Fruit fly (Drosophila melanogaster) whole organism, embryonic: ENCODE results near the gene alpha-Man-Ic.

ENCODE experiments used
- BEAF-32 ChIP-seq: fragments of 200-800 bp; sonication (Bioruptor generic); optimal IDR thresholded peaks from 3 replicates; lab custom pipeline; 2017; ENCODE audit warnings: missing biosample characterization, missing genetic modification characterization, mild to moderate bottlenecking, moderate library complexity, missing genetic modification reagents
- CG1024 ChIP-seq: fragments of 200-800 bp; sonication (Bioruptor generic); IDR thresholded peaks from 2 replicates; pipeline ENCODE4 v1.3.6; 2022; ENCODE audit warnings: missing biosample characterization, missing genetic modification characterization
- CG12219 ChIP-seq: fragments of 200-800 bp; sonication (Bioruptor generic); optimal IDR thresholded peaks from 3 replicates; lab custom pipeline; 2018; ENCODE audit warnings: missing biosample characterization, mild to moderate bottlenecking, missing genetic modification characterization
- CG12391 ChIP-seq: fragments of 200-800 bp; sonication (Bioruptor generic); optimal IDR thresholded peaks from 3 replicates; lab custom pipeline; 2018; ENCODE audit warnings: missing biosample characterization, mild to moderate bottlenecking, missing genetic modification characterization, moderate library complexity
- CG13424 ChIP-seq: fragments of 200-800 bp; sonication (Bioruptor generic); optimal IDR thresholded peaks from 2 replicates; lab custom pipeline; 2019; ENCODE audit warnings: missing biosample characterization, mild to moderate bottlenecking, missing genetic modification characterization, moderate library complexity
- CG15269 ChIP-seq: fragments of 200-800 bp; sonication (Bioruptor generic); optimal IDR thresholded peaks from 2 replicates; lab custom pipeline; 2018; ENCODE audit warnings: missing biosample characterization, mild to moderate bottlenecking, missing genetic modification characterization, moderate library complexity
- CG17359 ChIP-seq: fragments of 200-800 bp; sonication (Bioruptor generic); optimal IDR thresholded peaks from 3 replicates; lab custom pipeline; 2018; ENCODE audit warnings: missing biosample characterization, mild to moderate bottlenecking, missing genetic modification characterization, moderate library complexity
- CG2120 ChIP-seq: fragments of 200-800 bp; sonication (Bioruptor generic); optimal IDR thresholded peaks from 3 replicates; lab custom pipeline; 2016; ENCODE audit warnings: missing biosample characterization, missing genetic modification characterization
- CG30403 ChIP-seq: fragments of 200-800 bp; sonication (Bioruptor generic); optimal IDR thresholded peaks from 3 replicates; lab custom pipeline; 2016; ENCODE audit warnings: missing biosample characterization, missing genetic modification characterization
- CG32532 ChIP-seq: fragments of 200-800 bp; sonication (Bioruptor generic); IDR thresholded peaks from 2 replicates; pipeline ENCODE4 v1.3.6; 2022; ENCODE audit warnings: missing biosample characterization, missing genetic modification characterization
- CG3281 ChIP-seq: fragments of 200-800 bp; sonication (Bioruptor generic); optimal IDR thresholded peaks from 3 replicates; lab custom pipeline; 2017; ENCODE audit warnings: missing biosample characterization, mild to moderate bottlenecking, missing genetic modification characterization
- CG34422 ChIP-seq: fragments of 200-800 bp; sonication (Bioruptor generic); IDR thresholded peaks from 3 replicates; pipeline ENCODE4 v1.3.6; 2022; ENCODE audit warnings: missing biosample characterization, missing genetic modification characterization
- CG4404 ChIP-seq: fragments of 200-800 bp; sonication (Bioruptor generic); IDR thresholded peaks from 2 replicates; pipeline ENCODE4 v1.3.6; 2022; ENCODE audit warnings: missing biosample characterization, missing genetic modification characterization
- CG8089 ChIP-seq: fragments of 200-800 bp; sonication (Bioruptor generic); optimal IDR thresholded peaks from 3 replicates; lab custom pipeline; 2016; ENCODE audit warnings: missing biosample characterization, missing genetic modification characterization
- CG8359 ChIP-seq: fragments of 200-800 bp; sonication (Bioruptor generic); optimal IDR thresholded peaks from 2 replicates; lab custom pipeline; 2017; ENCODE audit warnings: missing biosample characterization, mild to moderate bottlenecking, missing genetic modification characterization, borderline replicate concordance
- CG9817 ChIP-seq: fragments of 200-800 bp; sonication (Bioruptor generic); optimal IDR thresholded peaks from 2 replicates; lab custom pipeline; 2018; ENCODE audit warnings: missing biosample characterization, mild to moderate bottlenecking, missing genetic modification characterization, moderate library complexity
- Dbx ChIP-seq: fragments of 200-800 bp; sonication (Bioruptor generic); IDR thresholded peaks from 3 replicates; pipeline ENCODE4 v1.3.6; 2022; ENCODE audit warnings: missing biosample characterization, missing genetic modification characterization
- Deaf1 ChIP-seq: fragments of 200-800 bp; optimal IDR thresholded peaks from 3 replicates; lab custom pipeline; 2019; ENCODE audit warnings: missing biosample characterization, mild to moderate bottlenecking, missing genetic modification characterization, moderate library complexity
- E2f1 ChIP-seq: fragments of 200-800 bp; sonication (Bioruptor generic); IDR thresholded peaks from 2 replicates; pipeline ENCODE4 v1.3.6; 2022; ENCODE audit warnings: missing biosample characterization, missing genetic modification characterization
- Fer3 ChIP-seq: fragments of 200-800 bp; sonication (Bioruptor generic); optimal IDR thresholded peaks from 2 replicates; lab custom pipeline; 2018; ENCODE audit warnings: missing biosample characterization, mild to moderate bottlenecking, missing genetic modification characterization, moderate library complexity
- Gug ChIP-seq: fragments of 200-800 bp; sonication (Bioruptor generic); IDR thresholded peaks from 4 replicates; pipeline ENCODE4 v1.3.6; 2022; ENCODE audit warnings: missing biosample characterization, missing genetic modification characterization
- H2.0 ChIP-seq: fragments of 200-800 bp; sonication (Bioruptor generic); IDR thresholded peaks from 2 replicates; pipeline ENCODE4 v1.3.6; 2022; ENCODE audit warnings: missing biosample characterization, missing genetic modification characterization
- HLH3B ChIP-seq: fragments of 200-800 bp; sonication (Bioruptor generic); IDR thresholded peaks from 2 replicates; pipeline ENCODE4 v1.3.6; 2022; ENCODE audit warnings: missing biosample characterization, missing genetic modification characterization
- Med ChIP-seq: fragments of 200-800 bp; sonication (Bioruptor generic); peaks from one replicate; lab custom pipeline; 2016; ENCODE audit warnings: missing biosample characterization, missing genetic modification characterization, mild to moderate bottlenecking, inconsistent platforms, moderate library complexity
- Oli ChIP-seq: fragments of 200-800 bp; sonication (Bioruptor generic); optimal IDR thresholded peaks from 2 replicates; lab custom pipeline; 2018; ENCODE audit warnings: missing biosample characterization, mild to moderate bottlenecking, missing genetic modification characterization, moderate library complexity
- PHDP ChIP-seq: fragments of 200-800 bp; sonication (Bioruptor generic); optimal IDR thresholded peaks from 3 replicates; lab custom pipeline; 2018; ENCODE audit warnings: missing biosample characterization, mild to moderate bottlenecking, missing genetic modification characterization, moderate library complexity
- Ptx1 ChIP-seq: fragments of 200-800 bp; sonication (Bioruptor generic); IDR thresholded peaks from 2 replicates; pipeline ENCODE4 v1.3.6; 2022; ENCODE audit warnings: missing biosample characterization, missing genetic modification characterization
- Rfx ChIP-seq: fragments of 200-800 bp; sonication (Bioruptor generic); IDR thresholded peaks from 2 replicates; pipeline ENCODE4 v1.3.6; 2022; ENCODE audit warnings: missing biosample characterization, missing genetic modification characterization
- Spps ChIP-seq: fragments of 200-800 bp; sonication (Bioruptor generic); optimal IDR thresholded peaks from 2 replicates; lab custom pipeline; 2018; ENCODE audit warnings: missing biosample characterization, mild to moderate bottlenecking, missing genetic modification characterization
- YL-1 ChIP-seq: fragments of 200-800 bp; sonication (Bioruptor generic); optimal IDR thresholded peaks from 3 replicates; lab custom pipeline; 2017; ENCODE audit warnings: missing biosample characterization, mild to moderate bottlenecking, missing genetic modification characterization
- al ChIP-seq: fragments of 200-800 bp; sonication (Bioruptor generic); IDR thresholded peaks from 2 replicates; pipeline ENCODE4 v1.3.6; 2022; ENCODE audit warnings: missing biosample characterization, missing genetic modification characterization
- ara ChIP-seq: fragments of 200-800 bp; sonication (Bioruptor generic); IDR thresholded peaks from 2 replicates; pipeline ENCODE4 v1.3.6; 2022; ENCODE audit warnings: missing biosample characterization, missing genetic modification characterization
- bowl ChIP-seq: fragments of 200-800 bp; sonication (Bioruptor generic); IDR thresholded peaks from 2 replicates; pipeline ENCODE4 v1.3.6; 2022; ENCODE audit warnings: missing biosample characterization, missing genetic modification characterization
- caup ChIP-seq: fragments of 200-800 bp; sonication (Bioruptor generic); optimal IDR thresholded peaks from 3 replicates; lab custom pipeline; 2017; ENCODE audit warnings: missing biosample characterization, mild to moderate bottlenecking, missing genetic modification characterization, moderate library complexity; ENCODE audit not compliant: severe bottlenecking
- danr ChIP-seq: fragments of 200-800 bp; sonication (Bioruptor generic); IDR thresholded peaks from 2 replicates; pipeline ENCODE4 v1.3.6; 2022; ENCODE audit warnings: missing biosample characterization, missing genetic modification characterization
- gce ChIP-seq: fragments of 200-800 bp; sonication (Bioruptor generic); IDR thresholded peaks from 3 replicates; pipeline ENCODE4 v1.3.6; 2022; ENCODE audit warnings: missing biosample characterization, missing genetic modification characterization
- lilli ChIP-seq: fragments of 200-800 bp; sonication (Bioruptor generic); optimal IDR thresholded peaks from 3 replicates; lab custom pipeline; 2016; ENCODE audit warnings: missing biosample characterization, missing genetic modification characterization
- lmd ChIP-seq: fragments of 200-800 bp; sonication (Bioruptor generic); IDR thresholded peaks from 2 replicates; pipeline ENCODE4 v1.3.6; 2022; ENCODE audit warnings: missing biosample characterization, missing genetic modification characterization
- mam ChIP-seq: fragments of 200-800 bp; sonication (Bioruptor generic); optimal IDR thresholded peaks from 3 replicates; lab custom pipeline; 2016; ENCODE audit warnings: missing biosample characterization, missing genetic modification characterization
- pan ChIP-seq, 4 experiments: fragments of >200 bp in 3 of 4; fragments of 200-800 bp in 1 of 4; sonication (Bioruptor generic) in 1 of 4; optimal IDR thresholded peaks in 3 of 4; IDR thresholded peaks in 1 of 4; 2 replicates each; pipeline versions ENCODE4 v1.3.6 to Lab custom; 2017 to 2022; ENCODE audit warnings: missing biosample characterization in 2 of 4, missing genetic modification characterization in 2 of 4, mixed read lengths in 1 of 4
- sim ChIP-seq: fragments of 200-800 bp; sonication (Bioruptor generic); IDR thresholded peaks from 2 replicates; pipeline ENCODE4 v1.3.6; 2022; ENCODE audit warnings: missing biosample characterization, missing genetic modification characterization
- slbo ChIP-seq: fragments of 200-800 bp; sonication (Bioruptor generic); IDR thresholded peaks from 2 replicates; pipeline ENCODE4 v1.3.6; 2022; ENCODE audit warnings: missing biosample characterization, missing genetic modification characterization
- sna ChIP-seq: fragments of 200-800 bp; sonication (Bioruptor generic); IDR thresholded peaks from 2 replicates; pipeline ENCODE4 v1.3.6; 2022; ENCODE audit warnings: missing biosample characterization, missing genetic modification characterization; ENCODE audit not compliant: partially characterized antibody
- unpg ChIP-seq: fragments of 200-800 bp; sonication (Bioruptor generic); optimal IDR thresholded peaks from 3 replicates; lab custom pipeline; 2018; ENCODE audit warnings: missing biosample characterization, mild to moderate bottlenecking, missing genetic modification characterization, moderate library complexity
- vvl ChIP-seq: fragments of 200-800 bp; sonication (Bioruptor generic); IDR thresholded peaks from 2 replicates; pipeline ENCODE4 v1.3.6; 2022; ENCODE audit warnings: missing biosample characterization, missing genetic modification characterization

Gene alpha-Man-Ic

dm6 chr3R:29978595-29978994 is 48.4 kb upstream of the alpha-Man-Ic start (continued):
- TF ChIP-seq al (GFP tag; lab: Robert Waterston, UW) (no peak), lilli (GFP tag; lab: Kevin White, UChicago) (peak; percentile 21), pan (optimal IDR thresholded peaks at IDR 0.05; lab: Kevin White, UChicago) (no peak), pan (GFP tag; optimal IDR thresholded peaks at IDR 0.05 in 1 of 2, IDR thresholded peaks at IDR 0.05 in 1 of 2) (peak in 1 of 2 experiments; percentile 40), CG1024 (GFP tag; lab: Robert Waterston, UW) (no peak), sim (GFP tag; lab: Robert Waterston, UW) (no peak), caup (GFP tag; lab: Kevin White, UChicago) (peak; percentile 37), PHDP (tag; lab: Kevin White, UChicago) (peak; percentile 29), lmd (GFP tag; lab: Robert Waterston, UW) (peak; percentile 53), vvl (GFP tag; lab: Robert Waterston, UW) (peak; percentile 47; the same call in 1 of the 2 replicates), Dbx (GFP tag; lab: Robert Waterston, UW) (peak; percentile 56; the same call in 1 of the 3 replicates), slbo (GFP tag; lab: Robert Waterston, UW) (peak; percentile 59; the same call in 1 of the 2 replicates), E2f1 (GFP tag; lab: Robert Waterston, UW) (peak; percentile 48; the same call in 1 of the 2 replicates), CG12391 (peak; percentile 17), CG4404 (GFP tag; lab: Robert Waterston, UW) (no peak), HLH3B (peak; percentile 50; the same call in 1 of the 2 replicates), H2.0 (GFP tag; lab: Robert Waterston, UW) (peak; percentile 19; the same call in 1 of the 2 replicates), unpg (GFP tag; lab: Kevin White, UChicago) (peak; percentile 13), CG2120 (peak; percentile 51), CG9817 (tag; lab: Kevin White, UChicago) (peak; percentile 18), Deaf1 (peak; percentile 1), CG12219 (no peak), CG17359 (tag; lab: Kevin White, UChicago) (peak; percentile 59), CG3281 (GFP tag; lab: Kevin White, UChicago) (peak; percentile 36), Rfx (GFP tag; lab: Robert Waterston, UW) (peak; percentile 51), Ptx1 (peak; percentile 56; the same call in 1 of the 2 replicates), danr (0 out of 2 replicates have a peak, but pooled peaks have one; percentile 27), CG8089 (no peak), Fer3 (tag; lab: Kevin White, UChicago) (peak; percentile 42), CG30403 (GFP tag; lab: Kevin White, UChicago) (peak; percentile 13), Gug (GFP tag; lab: Robert Waterston, UW) (peak; percentile 4; the same call in 1 of the 4 replicates), CG13424 (tag; lab: Kevin White, UChicago) (peak; percentile 26), BEAF-32 (GFP tag; lab: Kevin White, UChicago) (no peak), mam (peak; percentile 29), CG32532 (GFP tag; lab: Robert Waterston, UW) (peak; percentile 26; the same call in 1 of the 2 replicates), CG8359 (GFP tag; lab: Kevin White, UChicago) (no peak), Spps (tag; lab: Kevin White, UChicago) (no peak), Oli (tag; lab: Kevin White, UChicago) (peak; percentile 9), CG34422 (GFP tag; lab: Robert Waterston, UW) (0 out of 3 replicates have a peak, but pooled peaks have one; percentile 20), YL-1 (GFP tag; lab: Kevin White, UChicago) (no peak), CG15269 (tag; lab: Kevin White, UChicago) (peak; percentile 36), bowl (GFP tag; lab: Robert Waterston, UW) (no peak), ara (GFP tag; lab: Robert Waterston, UW) (peak; percentile 22; the same call in 1 of the 2 replicates), gce (GFP tag; lab: Robert Waterston, UW) (peak; percentile 45; the same call in 1 of the 3 replicates), sna (GFP tag; lab: Robert Waterston, UW) (no peak), Med (GFP tag; lab: Kevin White, UChicago) (peak; percentile 85)
